Fruit fly (Drosophila melanogaster): ENCODE data around the gene PH4alphaPV.

dm6 chr3R:30605889-30606288, 42.5 kb downstream of the PH4alphaPV start, which contains the start of gene CG31016:
- no peak for TF ChIP-seq CTCF (optimal IDR thresholded peaks at IDR 0.05)
- no peak for TF ChIP-seq CG8478 (optimal IDR thresholded peaks at IDR 0.05)

Data from S2 (cell line).